Worm (Caenorhabditis elegans) whole organism, young adult: ENCODE measurements around the gene lam-2.

Source experiments
- B0035.1 ChIP-seq: sonication (generic microtip); optimal IDR thresholded peaks from 2 replicates; lab custom pipeline; 2016; ENCODE audit warnings: missing genetic modification characterization, mild to moderate bottlenecking, missing compliant biosample characterization, missing genotype, missing genetic modification reagents
- B0336.3 ChIP-seq: fragments of 200-800 bp; sonication (Bioruptor generic); IDR thresholded peaks from 2 replicates; pipeline ENCODE4 v1.3.6; 2022; ENCODE audit warnings: missing genetic modification characterization, missing compliant biosample characterization
- C17E4.6 ChIP-seq: fragments of 200-800 bp; sonication (Bioruptor generic); IDR thresholded peaks from 2 replicates; pipeline ENCODE4 v1.3.6; 2022; ENCODE audit warnings: missing genetic modification reagents, missing genetic modification characterization, missing compliant biosample characterization
- F22D6.2 ChIP-seq: sonication (generic microtip); optimal IDR thresholded peaks from 2 replicates; lab custom pipeline; 2016; ENCODE audit warnings: mild to moderate bottlenecking, missing genetic modification characterization, missing compliant biosample characterization
- F49E8.2 ChIP-seq: sonication (generic microtip); optimal IDR thresholded peaks from 3 replicates; lab custom pipeline; 2017; ENCODE audit warnings: missing genetic modification characterization, mild to moderate bottlenecking, missing compliant biosample characterization, antibody characterized with exemption, moderate library complexity; ENCODE audit not compliant: insufficient read depth
- F55B11.4 ChIP-seq: sonication (generic microtip); optimal IDR thresholded peaks from 2 replicates; lab custom pipeline; 2016; ENCODE audit warnings: missing compliant biosample characterization, missing genetic modification characterization, borderline replicate concordance; ENCODE audit not compliant: insufficient read depth
- F57C9.4 ChIP-seq: sonication (generic microtip); optimal IDR thresholded peaks from 2 replicates; lab custom pipeline; 2017; ENCODE audit warnings: mild to moderate bottlenecking, missing genetic modification characterization, missing compliant biosample characterization
- Y56A3A.18 ChIP-seq: fragments of 200-800 bp; sonication (Bioruptor generic); IDR thresholded peaks from 2 replicates; pipeline ENCODE4 v1.3.6; 2022; ENCODE audit warnings: missing genetic modification reagents, missing genetic modification characterization, missing compliant biosample characterization
- Y79H2A.3 ChIP-seq: fragments of 200-800 bp; sonication (Bioruptor generic); conservative IDR thresholded peaks from 2 replicates; pipeline ENCODE4 v1.3.6; 2022; ENCODE audit warnings: missing genetic modification reagents, missing genetic modification characterization, missing compliant biosample characterization
- ZK185.1 ChIP-seq: sonication (generic microtip); optimal IDR thresholded peaks from 2 replicates; lab custom pipeline; 2016; ENCODE audit warnings: mild to moderate bottlenecking, missing genetic modification characterization, missing compliant biosample characterization; ENCODE audit not compliant: poor library complexity, severe bottlenecking
- aptf-2 ChIP-seq: fragments of 200-800 bp; sonication (Bioruptor generic); conservative IDR thresholded peaks from 2 replicates; pipeline ENCODE4 v1.3.6; 2022; ENCODE audit warnings: missing genetic modification reagents, missing genetic modification characterization, missing compliant biosample characterization
- attf-5 ChIP-seq: fragments of 200-800 bp; sonication (Bioruptor generic); optimal IDR thresholded peaks from 2 replicates; lab custom pipeline; 2018; ENCODE audit warnings: mild to moderate bottlenecking, missing genetic modification characterization, missing compliant biosample characterization
- bed-2 ChIP-seq: fragments of 200-800 bp; sonication (Bioruptor generic); IDR thresholded peaks from 2 replicates; pipeline ENCODE4 v1.3.6; 2022; ENCODE audit warnings: missing genetic modification reagents, missing genetic modification characterization, missing compliant biosample characterization
- ceh-100 ChIP-seq: fragments of 200-800 bp; sonication (Bioruptor generic); IDR thresholded peaks from 2 replicates; pipeline ENCODE4 v1.3.6; 2022; ENCODE audit warnings: missing genetic modification reagents, missing genetic modification characterization, missing compliant biosample characterization
- ceh-27 ChIP-seq: fragments of 200-800 bp; sonication (Bioruptor generic); optimal IDR thresholded peaks from 2 replicates; lab custom pipeline; 2018; ENCODE audit warnings: mild to moderate bottlenecking, missing genetic modification characterization, moderate library complexity, missing compliant biosample characterization
- ceh-79 ChIP-seq: sonication (generic microtip); optimal IDR thresholded peaks from 2 replicates; lab custom pipeline; 2017; ENCODE audit warnings: mild to moderate bottlenecking, missing genetic modification characterization, missing compliant biosample characterization
- ceh-91 ChIP-seq: fragments of 200-800 bp; sonication (Bioruptor generic); IDR thresholded peaks from 2 replicates; pipeline ENCODE4 v1.3.6; 2022; ENCODE audit warnings: missing genetic modification reagents, missing genetic modification characterization, missing compliant biosample characterization
- chd-7 ChIP-seq: sonication (generic microtip); optimal IDR thresholded peaks from 2 replicates; lab custom pipeline; 2016; ENCODE audit warnings: mild to moderate bottlenecking, missing genetic modification characterization, moderate library complexity, missing compliant biosample characterization
- dpl-1 ChIP-seq: fragments of 150-350 bp; optimal IDR thresholded peaks from 2 replicates; lab custom pipeline; 2014; ENCODE audit warnings: missing biosample characterization, missing genetic modification reagents, missing genetic modification characterization
- efl-1 ChIP-seq: fragments of 150-350 bp; optimal IDR thresholded peaks from 2 replicates; lab custom pipeline; 2014; ENCODE audit warnings: missing biosample characterization, missing genetic modification reagents, missing genetic modification characterization
- egrh-3 ChIP-seq: fragments of 200-800 bp; sonication (Bioruptor generic); IDR thresholded peaks from 2 replicates; pipeline ENCODE4 v1.3.6; 2022; ENCODE audit warnings: missing genetic modification reagents, missing genetic modification characterization, missing compliant biosample characterization
- ekl-4 ChIP-seq: fragments of 200-800 bp; sonication (Bioruptor generic); IDR thresholded peaks from 2 replicates; pipeline ENCODE4 v1.3.6; 2022; ENCODE audit warnings: missing genetic modification reagents, missing genetic modification characterization, missing compliant biosample characterization
- him-1 ChIP-seq: sonication (generic microtip); optimal IDR thresholded peaks from 2 replicates; lab custom pipeline; 2016; ENCODE audit warnings: missing genotype, missing genetic modification reagents, missing genetic modification characterization, missing compliant biosample characterization
- lag-1 ChIP-seq: fragments of 200-800 bp; sonication (Bioruptor generic); IDR thresholded peaks from 2 replicates; pipeline ENCODE4 v1.3.6; 2022; ENCODE audit warnings: missing genetic modification reagents, missing genetic modification characterization, missing compliant biosample characterization
- lin-40 ChIP-seq: sonication (generic microtip); optimal IDR thresholded peaks from 2 replicates; lab custom pipeline; 2016; ENCODE audit warnings: missing genetic modification characterization, mild to moderate bottlenecking, missing compliant biosample characterization, missing genotype, missing genetic modification reagents
- lin-54 ChIP-seq: fragments of 200-800 bp; sonication (Bioruptor generic); optimal IDR thresholded peaks from 2 replicates; lab custom pipeline; 2018; ENCODE audit warnings: mild to moderate bottlenecking, missing genetic modification characterization, missing compliant biosample characterization
- lsy-27 ChIP-seq: sonication (generic microtip); optimal IDR thresholded peaks from 2 replicates; lab custom pipeline; 2017; ENCODE audit warnings: missing genetic modification characterization, mild to moderate bottlenecking, missing compliant biosample characterization, antibody characterized with exemption, missing genotype, borderline replicate concordance; ENCODE audit not compliant: insufficient read depth
- madf-6 ChIP-seq: fragments of 200-800 bp; sonication (Bioruptor generic); IDR thresholded peaks from 2 replicates; pipeline ENCODE4 v1.3.6; 2022; ENCODE audit warnings: missing genetic modification reagents, missing genetic modification characterization, missing compliant biosample characterization
- mel-28 ChIP-seq: sonication (generic microtip); optimal IDR thresholded peaks from 2 replicates; lab custom pipeline; 2016; ENCODE audit warnings: borderline replicate concordance, mild to moderate bottlenecking, missing genetic modification characterization, missing compliant biosample characterization
- nfyb-1 ChIP-seq: fragments of 200-800 bp; sonication (Bioruptor generic); IDR thresholded peaks from 2 replicates; pipeline ENCODE4 v1.3.6; 2022; ENCODE audit warnings: missing genetic modification reagents, missing genetic modification characterization, missing compliant biosample characterization
- nhr-27 ChIP-seq: fragments of 200-800 bp; sonication (Bioruptor generic); optimal IDR thresholded peaks from 2 replicates; lab custom pipeline; 2018; ENCODE audit warnings: mild to moderate bottlenecking, missing genetic modification characterization, moderate library complexity, missing compliant biosample characterization
- snpc-3.4 ChIP-seq: sonication (generic microtip); optimal IDR thresholded peaks from 2 replicates; lab custom pipeline; 2017; ENCODE audit warnings: missing genetic modification characterization, mild to moderate bottlenecking, missing compliant biosample characterization, antibody characterized with exemption, moderate library complexity, missing genotype, missing genetic modification reagents
- snpc-4 ChIP-seq, 5 experiments: fragments of 150-350 bp in 1 of 5; sonication (generic microtip) in 4 of 5; optimal IDR thresholded peaks; 2 replicates each; lab custom pipeline; 2014 to 2018; ENCODE audit warnings: missing genetic modification characterization in 5 of 5, missing biosample characterization in 3 of 5, antibody characterized with exemption in 2 of 5, mild to moderate bottlenecking in 2 of 5, missing compliant biosample characterization in 2 of 5, missing genotype in 2 of 5, moderate library complexity in 2 of 5, missing genetic modification reagents in 1 of 5
- tbp1 ChIP-seq: fragments of 200-800 bp; sonication (Bioruptor generic); optimal IDR thresholded peaks from 2 replicates; lab custom pipeline; 2018; ENCODE audit warnings: mild to moderate bottlenecking, missing genetic modification characterization, missing compliant biosample characterization
- ztf-18 ChIP-seq: sonication (generic microtip); optimal IDR thresholded peaks from 2 replicates; lab custom pipeline; 2016; ENCODE audit warnings: missing genotype, mild to moderate bottlenecking, missing genetic modification characterization, missing compliant biosample characterization

The lam-2 gene

DNA sequence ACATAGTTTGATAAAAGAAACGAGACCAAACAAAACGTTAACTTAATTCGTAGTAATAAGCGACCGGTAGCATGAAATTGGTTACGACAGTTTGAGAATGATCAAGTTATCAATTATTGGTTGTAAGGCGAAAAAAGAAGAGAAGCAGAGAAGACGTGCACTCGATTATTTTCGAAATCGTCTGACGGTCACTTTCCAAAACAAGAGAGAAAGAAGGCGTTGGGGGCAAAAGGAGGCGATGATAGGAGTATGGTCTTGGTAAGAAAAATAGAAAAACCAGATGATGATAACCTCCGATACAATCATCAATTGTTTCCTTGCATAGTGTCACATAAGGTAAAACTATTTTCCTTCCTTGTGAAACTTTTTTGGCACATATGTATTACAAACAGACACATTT is 6.4 kb upstream of the lam-2 start:
- TF ChIP-seq egrh-3 (GFP tag; lab: Robert Waterston, UW) (no peak), C17E4.6 (GFP tag; lab: Robert Waterston, UW) (no peak), snpc-3.4 (tag; lab: Kevin White, UChicago) (no peak), nfyb-1 (GFP tag; lab: Robert Waterston, UW) (no peak), lin-54 (GFP tag; lab: Kevin White, UChicago) (no peak), chd-7 (tag; lab: Kevin White, UChicago) (no peak), efl-1 (GFP tag; lab: Kevin White, UChicago) (no peak), F49E8.2 (no peak), madf-6 (GFP tag; lab: Robert Waterston, UW) (no peak)
- TF ChIP-seq, all 124 proteins: peak for 0

DNA sequence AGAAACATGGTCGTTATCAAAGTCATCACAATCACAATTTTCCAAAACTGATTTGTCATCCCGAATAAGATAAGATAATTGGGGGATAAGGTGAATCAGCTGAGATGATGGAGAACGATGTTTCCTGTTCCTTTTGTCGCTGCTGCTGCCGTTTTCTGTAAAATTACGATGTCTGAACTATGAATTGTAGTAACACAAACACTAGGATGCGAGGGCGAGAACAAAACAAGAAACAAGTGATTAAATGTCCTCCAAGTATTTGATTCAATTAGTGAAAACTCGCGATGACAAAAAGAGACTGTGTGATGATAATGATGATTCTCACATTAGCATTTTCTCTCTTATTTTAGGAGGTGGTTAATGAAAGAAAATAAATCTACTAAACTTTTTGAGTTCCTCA is 4.8 kb upstream of the lam-2 start, which contains the start of gene C54D1.7:
C54D1.7 (minus strand) TSS at position 157 of the 400 bp plus-strand sequence.
- TF ChIP-seq ZK185.1 (tag; lab: Kevin White, UChicago), result no peak
- TF ChIP-seq B0035.1 (tag; lab: Kevin White, UChicago), result no peak
- no peak for TF ChIP-seq tbp1
- no peak for TF ChIP-seq ztf-18
- no peak for TF ChIP-seq dpl-1
- TF ChIP-seq F22D6.2 (tag; lab: Kevin White, UChicago), result no peak
- TF ChIP-seq ceh-100, result no peak
- TF ChIP-seq Y79H2A.3, result no peak
- no peak for TF ChIP-seq F57C9.4 (tag; lab: Kevin White, UChicago)
- no peak for TF ChIP-seq aptf-2 (GFP tag; lab: Robert Waterston, UW)
- no peak for TF ChIP-seq ekl-4

DNA sequence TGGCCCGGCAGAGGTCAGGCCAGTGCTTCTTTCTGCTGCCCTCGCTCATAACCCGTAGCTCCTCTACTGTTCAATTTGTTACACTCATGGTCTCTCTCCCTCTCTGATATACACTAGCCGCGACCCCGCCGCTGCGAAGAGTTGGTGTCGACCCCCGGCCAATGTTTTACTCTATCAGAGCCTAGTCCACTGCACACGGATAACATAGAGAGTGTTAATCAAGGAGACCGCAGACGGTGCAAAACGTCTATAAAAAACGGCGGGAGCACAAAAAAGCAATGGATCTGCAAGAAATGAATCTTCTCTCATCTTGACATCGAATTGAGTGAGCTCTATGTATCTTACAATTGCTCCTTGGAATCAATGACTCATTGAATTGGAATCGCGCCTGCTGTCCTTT is 2.4 kb upstream of the lam-2 start:
- TF ChIP-seq snpc-4 (GFP tag; optimal IDR thresholded peaks at IDR 0.05; lab: Kevin White, UChicago) (no peak), snpc-4 (tag; optimal IDR thresholded peaks at IDR 0.05; lab: Kevin White, UChicago) (no peak), attf-5 (GFP tag; lab: Kevin White, UChicago) (no peak), B0336.3 (no peak), lsy-27 (tag; lab: Kevin White, UChicago) (no peak)
- TF ChIP-seq, all 124 proteins: peak for 0

DNA sequence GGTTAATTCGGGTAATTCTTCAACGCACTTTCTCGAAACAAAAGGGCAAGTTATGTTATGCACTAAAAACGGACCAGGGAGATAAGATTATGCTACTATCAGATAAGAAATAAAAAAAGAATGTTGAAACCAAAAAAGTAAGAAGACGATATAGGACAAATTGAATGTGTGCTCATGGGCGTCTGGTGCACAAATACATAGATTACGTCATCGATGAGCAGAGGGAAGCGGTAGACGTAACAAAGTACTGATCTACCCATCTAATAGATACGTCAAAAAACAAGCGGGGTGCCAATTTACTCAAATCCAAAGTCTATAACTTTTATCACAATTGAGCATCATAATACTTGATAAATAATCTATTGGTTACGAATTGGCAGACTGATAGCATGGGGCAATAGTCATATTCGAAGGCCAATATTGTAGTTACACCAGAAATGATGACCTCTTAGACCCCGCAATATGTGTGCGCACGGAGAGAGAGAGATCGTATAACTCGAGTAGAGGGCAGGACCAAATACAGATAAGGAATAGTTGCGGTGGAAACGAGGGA is 1.0 kb upstream of the lam-2 start:
- TF ChIP-seq lin-40, result no peak
- TF ChIP-seq ceh-79 (tag; lab: Kevin White, UChicago), result no peak
- no peak for TF ChIP-seq bed-2 (GFP tag; lab: Robert Waterston, UW)
- no peak for TF ChIP-seq B0035.1 (tag; lab: Kevin White, UChicago)
- no peak for TF ChIP-seq lag-1 (GFP tag; lab: Robert Waterston, UW)
- TF ChIP-seq Y56A3A.18 (GFP tag; lab: Robert Waterston, UW), result no peak
- no peak for TF ChIP-seq him-1 (tag; lab: Kevin White, UChicago)
- no peak for TF ChIP-seq ceh-27 (GFP tag; lab: Kevin White, UChicago)
- TF ChIP-seq C17E4.6 (GFP tag; lab: Robert Waterston, UW), result no peak
- no peak for TF ChIP-seq nhr-27
- no peak for TF ChIP-seq F55B11.4 (tag; lab: Kevin White, UChicago)
- no peak for TF ChIP-seq mel-28 (tag; lab: Kevin White, UChicago)
- TF ChIP-seq ceh-91, result no peak
